Fruit fly (Drosophila melanogaster) whole organism, embryonic: Measurements from ENCODE around the gene CG3916.

Source experiments
- Abd-B ChIP-seq: fragments of 200-800 bp; sonication (Bioruptor generic); optimal IDR thresholded peaks from 2 replicates; lab custom pipeline; 2018; ENCODE audit warnings: missing biosample characterization, mild to moderate bottlenecking, missing genetic modification characterization, moderate library complexity
- CG10267 ChIP-seq: fragments of 200-800 bp; sonication (Bioruptor generic); optimal IDR thresholded peaks from 2 replicates; lab custom pipeline; 2018; ENCODE audit warnings: missing biosample characterization, mild to moderate bottlenecking, missing genetic modification characterization, moderate library complexity
- CG10462 ChIP-seq: fragments of 200-800 bp; sonication (Bioruptor generic); optimal IDR thresholded peaks from 2 replicates; lab custom pipeline; 2016; ENCODE audit warnings: missing biosample characterization, missing genetic modification characterization
- CG10565 ChIP-seq: fragments of 200-800 bp; sonication (Bioruptor generic); optimal IDR thresholded peaks from 3 replicates; lab custom pipeline; 2016; ENCODE audit warnings: missing biosample characterization, mild to moderate bottlenecking, missing genetic modification characterization
- CG11504 ChIP-seq: fragments of 200-800 bp; sonication (Bioruptor generic); optimal IDR thresholded peaks from 3 replicates; lab custom pipeline; 2019; ENCODE audit warnings: missing biosample characterization, mild to moderate bottlenecking, missing genetic modification characterization, moderate library complexity
- CG12155 ChIP-seq: fragments of 200-800 bp; sonication (Bioruptor generic); optimal IDR thresholded peaks from 3 replicates; lab custom pipeline; 2016; ENCODE audit warnings: missing biosample characterization, missing genetic modification characterization
- CG12236 ChIP-seq: fragments of 200-800 bp; sonication (Bioruptor generic); optimal IDR thresholded peaks from 2 replicates; lab custom pipeline; 2016; ENCODE audit warnings: missing biosample characterization, missing genetic modification characterization
- CG12659 ChIP-seq: fragments of 200-800 bp; sonication (Bioruptor generic); optimal IDR thresholded peaks from 3 replicates; lab custom pipeline; 2017; ENCODE audit warnings: mild to moderate bottlenecking, missing biosample characterization, missing genetic modification reagents, missing genetic modification characterization
- CG14441 ChIP-seq: fragments of 200-800 bp; sonication (Bioruptor generic); IDR thresholded peaks from 2 replicates; pipeline ENCODE4 v1.3.6; 2022; ENCODE audit warnings: missing biosample characterization, missing genetic modification characterization
- CG15696 ChIP-seq: fragments of 200-800 bp; sonication (Bioruptor generic); optimal IDR thresholded peaks from 2 replicates; lab custom pipeline; 2019; ENCODE audit warnings: missing biosample characterization, mild to moderate bottlenecking, missing genetic modification characterization, moderate library complexity
- CG17359 ChIP-seq: fragments of 200-800 bp; sonication (Bioruptor generic); optimal IDR thresholded peaks from 3 replicates; lab custom pipeline; 2018; ENCODE audit warnings: missing biosample characterization, mild to moderate bottlenecking, missing genetic modification characterization, moderate library complexity
- CG17568 ChIP-seq: fragments of 200-800 bp; sonication (Bioruptor generic); optimal IDR thresholded peaks from 2 replicates; lab custom pipeline; 2018; ENCODE audit warnings: missing biosample characterization, mild to moderate bottlenecking, missing genetic modification characterization, moderate library complexity
- CG18262 ChIP-seq: fragments of 200-800 bp; optimal IDR thresholded peaks from 3 replicates; lab custom pipeline; 2019; ENCODE audit warnings: missing biosample characterization, mild to moderate bottlenecking, missing genetic modification characterization, moderate library complexity
- CG18764 ChIP-seq: fragments of 200-800 bp; sonication (Bioruptor generic); optimal IDR thresholded peaks from 3 replicates; lab custom pipeline; 2016; ENCODE audit warnings: missing biosample characterization, missing genetic modification characterization
- CG30431 ChIP-seq: fragments of 200-800 bp; sonication (Bioruptor generic); optimal IDR thresholded peaks from 2 replicates; lab custom pipeline; 2017; ENCODE audit warnings: missing biosample characterization, missing genetic modification characterization
- CG31224 ChIP-seq: fragments of 200-800 bp; sonication (Bioruptor generic); IDR thresholded peaks from 2 replicates; pipeline ENCODE4 v1.3.6; 2022; ENCODE audit warnings: missing biosample characterization, missing genetic modification characterization
- CG32532 ChIP-seq: fragments of 200-800 bp; sonication (Bioruptor generic); IDR thresholded peaks from 2 replicates; pipeline ENCODE4 v1.3.6; 2022; ENCODE audit warnings: missing biosample characterization, missing genetic modification characterization
- CG34224 ChIP-seq: fragments of 200-800 bp; sonication (Bioruptor generic); IDR thresholded peaks from 3 replicates; pipeline ENCODE4 v1.3.6; 2022; ENCODE audit warnings: missing biosample characterization, missing genetic modification characterization; ENCODE audit not compliant: partially characterized antibody
- CG3726 ChIP-seq: fragments of 200-800 bp; sonication (Bioruptor generic); IDR thresholded peaks from 3 replicates; pipeline ENCODE4, ENCODE4 v1.3.6; 2022; ENCODE audit warnings: missing biosample characterization, missing genetic modification characterization
- CG3847 ChIP-seq: fragments of 200-800 bp; sonication (Bioruptor generic); IDR thresholded peaks from 2 replicates; pipeline ENCODE4 v1.3.6; 2022; ENCODE audit warnings: missing biosample characterization, missing genetic modification characterization
- CG4617 ChIP-seq: fragments of 200-800 bp; sonication (Bioruptor generic); optimal IDR thresholded peaks from 3 replicates; lab custom pipeline; 2016; ENCODE audit warnings: missing biosample characterization, missing genetic modification characterization, borderline replicate concordance
- CG4820 ChIP-seq: fragments of 200-800 bp; sonication (Bioruptor generic); optimal IDR thresholded peaks from 3 replicates; lab custom pipeline; 2016; ENCODE audit warnings: missing biosample characterization, missing genetic modification characterization
- CG7786 ChIP-seq: fragments of 200-800 bp; sonication (Bioruptor generic); optimal IDR thresholded peaks from 2 replicates; lab custom pipeline; 2016; ENCODE audit warnings: missing biosample characterization, missing genetic modification characterization
- CG8359 ChIP-seq: fragments of 200-800 bp; sonication (Bioruptor generic); optimal IDR thresholded peaks from 2 replicates; lab custom pipeline; 2017; ENCODE audit warnings: missing biosample characterization, mild to moderate bottlenecking, missing genetic modification characterization, borderline replicate concordance
- CG8944 ChIP-seq: fragments of 200-800 bp; sonication (Bioruptor generic); optimal IDR thresholded peaks from 3 replicates; lab custom pipeline; 2016; ENCODE audit warnings: missing biosample characterization, missing genetic modification characterization
- CG9215 ChIP-seq: fragments of 200-800 bp; sonication (Bioruptor generic); IDR thresholded peaks from 2 replicates; pipeline ENCODE4 v1.3.6; 2022; ENCODE audit warnings: missing biosample characterization, missing genetic modification characterization
- Chrac-16 ChIP-seq: fragments of 200-800 bp; sonication (Bioruptor generic); optimal IDR thresholded peaks from 3 replicates; lab custom pipeline; 2016; ENCODE audit warnings: missing biosample characterization, missing genetic modification characterization
- Dip2 ChIP-seq: fragments of 200-800 bp; sonication (Bioruptor generic); IDR thresholded peaks from 2 replicates; pipeline ENCODE4 v1.3.6; 2022; ENCODE audit warnings: missing biosample characterization, missing genetic modification characterization
- ERR ChIP-seq: fragments of 200-800 bp; sonication (Bioruptor generic); optimal IDR thresholded peaks from 2 replicates; lab custom pipeline; 2016; ENCODE audit warnings: missing biosample characterization, missing genetic modification characterization
- Elba2 ChIP-seq: fragments of 200-800 bp; sonication (Bioruptor generic); optimal IDR thresholded peaks from 3 replicates; lab custom pipeline; 2016; ENCODE audit warnings: missing biosample characterization, missing genetic modification characterization
- Hmr ChIP-seq: fragments of 200-800 bp; sonication (Bioruptor generic); optimal IDR thresholded peaks from 3 replicates; lab custom pipeline; 2017; ENCODE audit warnings: mild to moderate bottlenecking, missing biosample characterization, missing genetic modification reagents, missing genetic modification characterization
- Hr51 ChIP-seq, 2 experiments: fragments of 200-800 bp; sonication (Bioruptor generic); optimal IDR thresholded peaks; 2 replicates in 1 of 2; 3 replicates in 1 of 2; lab custom pipeline; 2016 to 2018; ENCODE audit warnings: missing biosample characterization in 2 of 2, missing genetic modification characterization in 2 of 2, mild to moderate bottlenecking in 1 of 2, moderate library complexity in 1 of 2
- Hsf ChIP-seq: fragments of 200-800 bp; sonication (Bioruptor generic); optimal IDR thresholded peaks from 3 replicates; lab custom pipeline; 2016; ENCODE audit warnings: missing biosample characterization, missing genetic modification characterization
- Mrtf ChIP-seq: fragments of 200-800 bp; sonication (Bioruptor generic); IDR thresholded peaks from 3 replicates; pipeline ENCODE4 v1.3.6; 2022; ENCODE audit warnings: missing biosample characterization, missing genetic modification characterization
- Neu2 ChIP-seq: fragments of 200-800 bp; sonication (Bioruptor generic); optimal IDR thresholded peaks from 3 replicates; lab custom pipeline; 2016; ENCODE audit warnings: missing biosample characterization, missing genetic modification characterization, borderline replicate concordance
- Optix ChIP-seq: fragments of 200-800 bp; sonication (Bioruptor generic); IDR thresholded peaks from 3 replicates; pipeline ENCODE4 v1.3.6; 2022; ENCODE audit warnings: missing biosample characterization, missing genetic modification characterization
- PHDP ChIP-seq: fragments of 200-800 bp; sonication (Bioruptor generic); optimal IDR thresholded peaks from 3 replicates; lab custom pipeline; 2018; ENCODE audit warnings: missing biosample characterization, mild to moderate bottlenecking, missing genetic modification characterization, moderate library complexity
- Ssrp ChIP-seq: fragments of 200-800 bp; sonication (Bioruptor generic); optimal IDR thresholded peaks from 2 replicates; lab custom pipeline; 2018; ENCODE audit warnings: missing biosample characterization, mild to moderate bottlenecking, missing genetic modification characterization, moderate library complexity
- crp ChIP-seq, 2 experiments: fragments of 200-800 bp; sonication (Bioruptor generic); optimal IDR thresholded peaks; 2 replicates in 1 of 2; 3 replicates in 1 of 2; lab custom pipeline; 2017; ENCODE audit warnings: missing biosample characterization in 2 of 2, missing genetic modification characterization in 2 of 2, mild to moderate bottlenecking in 1 of 2, moderate library complexity in 1 of 2
- dimm ChIP-seq: fragments of 200-800 bp; sonication (Bioruptor generic); IDR thresholded peaks from 2 replicates; pipeline ENCODE4 v1.3.6; 2022; ENCODE audit warnings: missing biosample characterization, missing genetic modification characterization
- esg ChIP-seq: fragments of 200-800 bp; sonication (Bioruptor generic); conservative IDR thresholded peaks from 2 replicates; pipeline ENCODE4 v1.3.6; 2022; ENCODE audit warnings: missing biosample characterization, missing genetic modification characterization
- h ChIP-seq: fragments of >200 bp; optimal IDR thresholded peaks from 2 replicates; lab custom pipeline; 2017
- mld ChIP-seq: fragments of 200-800 bp; sonication (Bioruptor generic); IDR thresholded peaks from 3 replicates; pipeline ENCODE4 v1.3.6; 2022; ENCODE audit warnings: missing biosample characterization, missing genetic modification characterization; ENCODE audit not compliant: partially characterized antibody
- nerfin-1 ChIP-seq: fragments of 200-800 bp; sonication (Bioruptor generic); optimal IDR thresholded peaks from 3 replicates; lab custom pipeline; 2019; ENCODE audit warnings: missing biosample characterization, mild to moderate bottlenecking, missing genetic modification characterization, moderate library complexity
- psq ChIP-seq: fragments of 200-800 bp; sonication (Bioruptor generic); optimal IDR thresholded peaks from 2 replicates; lab custom pipeline; 2017; ENCODE audit warnings: missing biosample characterization, missing genetic modification characterization
- sna ChIP-seq: fragments of 200-800 bp; sonication (Bioruptor generic); IDR thresholded peaks from 2 replicates; pipeline ENCODE4 v1.3.6; 2022; ENCODE audit warnings: missing biosample characterization, missing genetic modification characterization; ENCODE audit not compliant: partially characterized antibody
- ssp ChIP-seq: fragments of 200-800 bp; sonication (Bioruptor generic); IDR thresholded peaks from 2 replicates; pipeline ENCODE4 v1.3.6; 2022; ENCODE audit warnings: missing biosample characterization, missing genetic modification characterization
- toy ChIP-seq: fragments of 200-800 bp; sonication (Bioruptor generic); IDR thresholded peaks from 2 replicates; pipeline ENCODE4 v1.3.6; 2022; ENCODE audit warnings: missing biosample characterization, missing genetic modification characterization
- tx ChIP-seq: fragments of 200-800 bp; sonication (Bioruptor generic); optimal IDR thresholded peaks from 2 replicates; lab custom pipeline; 2016; ENCODE audit warnings: missing biosample characterization, missing genetic modification characterization
- zfh2 ChIP-seq: fragments of 200-800 bp; sonication (Bioruptor generic); optimal IDR thresholded peaks from 2 replicates; lab custom pipeline; 2016; ENCODE audit warnings: missing biosample characterization, missing genetic modification characterization

CG3916 gene

DNA sequence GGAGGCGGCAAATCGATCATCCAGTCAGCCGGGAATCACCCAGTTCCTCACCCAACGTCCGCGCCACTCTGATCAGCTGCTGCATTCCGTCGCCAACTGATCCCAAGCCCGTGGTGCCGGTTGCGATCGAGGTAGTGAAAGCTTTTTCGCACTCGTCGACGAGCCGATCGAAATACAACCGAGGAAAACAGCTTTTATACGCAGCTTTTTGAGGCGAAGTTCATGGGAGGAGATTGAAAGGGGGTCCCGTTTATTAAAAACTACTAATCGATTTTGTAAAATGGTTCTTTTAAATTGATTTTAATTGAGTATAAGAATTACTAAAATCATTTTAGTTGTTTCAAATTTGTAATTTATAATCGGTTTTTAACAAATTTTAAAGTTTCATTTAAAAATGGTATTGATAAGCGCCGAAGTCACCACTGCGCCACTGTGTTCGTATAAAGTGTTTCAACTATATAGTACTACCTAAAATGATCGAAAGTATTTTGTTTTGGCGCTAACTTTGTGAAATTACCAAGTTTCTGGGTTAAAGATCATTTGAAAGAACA lies 7.8 kb upstream of the CG3916 start, which contains the start of gene CG4860 (continued):
- peak; percentile 26; the same call in 1 of the 2 replicates for TF ChIP-seq toy (GFP tag; lab: Robert Waterston, UW)
- TF ChIP-seq zfh2 (GFP tag; lab: Kevin White, UChicago), result peak; percentile 93
- TF ChIP-seq CG8944 (GFP tag; lab: Kevin White, UChicago), result peak; percentile 84
- TF ChIP-seq CG9215 (GFP tag; lab: Robert Waterston, UW), result peak; percentile 84
- peak; percentile 32 for TF ChIP-seq CG15696 (tag; lab: Kevin White, UChicago)
- 0 out of 3 replicates have a peak, but pooled peaks have one; percentile 24 for TF ChIP-seq CG3726 (GFP tag; lab: Robert Waterston, UW)
- TF ChIP-seq Abd-B (GFP tag; lab: Kevin White, UChicago), result peak; percentile 81
- TF ChIP-seq CG10462 (GFP tag; lab: Kevin White, UChicago), result peak; percentile 69
- peak; percentile 65 for TF ChIP-seq CG12236 (GFP tag; lab: Kevin White, UChicago)
- TF ChIP-seq Mrtf (GFP tag; lab: Robert Waterston, UW), result peak; percentile 74; the same call in 2 of the 3 replicates
- TF ChIP-seq CG10565 (GFP tag; lab: Kevin White, UChicago), result peak; percentile 23
- peak; percentile 80 for TF ChIP-seq CG4820 (GFP tag; lab: Kevin White, UChicago)
- TF ChIP-seq CG11504 (tag; lab: Kevin White, UChicago), result peak; percentile 87
- peak; percentile 44 for TF ChIP-seq ERR
- no peak for TF ChIP-seq mld (GFP tag; lab: Robert Waterston, UW)
- TF ChIP-seq CG31224, result peak; percentile 80
- TF ChIP-seq psq (GFP tag; lab: Kevin White, UChicago), result peak; percentile 50
- TF ChIP-seq esg (GFP tag; lab: Robert Waterston, UW), result peak; percentile 79
- peak; percentile 50; the same call in 2 of the 3 replicates for TF ChIP-seq Optix (GFP tag; lab: Robert Waterston, UW)
- TF ChIP-seq CG30431 (GFP tag; lab: Kevin White, UChicago), result peak; percentile 63
- peak; percentile 91 for TF ChIP-seq CG12155 (GFP tag; lab: Kevin White, UChicago)
- TF ChIP-seq h, result no peak
- peak; percentile 53 for TF ChIP-seq CG4617 (GFP tag; lab: Kevin White, UChicago)
- TF ChIP-seq Hmr (GFP tag; lab: Kevin White, UChicago), result peak; percentile 93
- TF ChIP-seq CG10267, result peak; percentile 70
- peak; percentile 74 to 92 for TF ChIP-seq Hr51 (GFP tag; optimal IDR thresholded peaks at IDR 0.05; lab: Kevin White, UChicago)
- no peak for TF ChIP-seq Neu2 (GFP tag; lab: Kevin White, UChicago)
- TF ChIP-seq Hsf, result peak; percentile 90
- TF ChIP-seq CG17568, result no peak
- TF ChIP-seq tx (GFP tag; lab: Kevin White, UChicago), result peak; percentile 85
- peak; percentile 83 for TF ChIP-seq Ssrp (tag; lab: Kevin White, UChicago)
- TF ChIP-seq CG12659 (GFP tag; lab: Kevin White, UChicago), result peak; percentile 91
- peak; percentile 75 for TF ChIP-seq CG18764
- TF ChIP-seq Elba2 (GFP tag; lab: Kevin White, UChicago), result no peak
- no peak for TF ChIP-seq nerfin-1 (tag; lab: Kevin White, UChicago)
- TF ChIP-seq CG34224 (GFP tag; lab: Robert Waterston, UW), result no peak
- TF ChIP-seq CG7786 (GFP tag; lab: Kevin White, UChicago), result peak; percentile 86
- no peak for TF ChIP-seq sna (GFP tag; lab: Robert Waterston, UW)
- TF ChIP-seq CG32532, result peak; percentile 95
- TF ChIP-seq ssp, result peak; percentile 68
- peak in 1 of 2 experiments; percentile 61 for TF ChIP-seq crp (GFP tag; optimal IDR thresholded peaks at IDR 0.05; lab: Kevin White, UChicago)
- TF ChIP-seq Chrac-16 (GFP tag; lab: Kevin White, UChicago), result peak; percentile 85
- TF ChIP-seq CG14441, result peak; percentile 89
- TF ChIP-seq CG3847, result peak; percentile 88
- TF ChIP-seq CG18262, result no peak
- peak; percentile 83 for TF ChIP-seq CG17359
- TF ChIP-seq PHDP (tag; lab: Kevin White, UChicago), result peak; percentile 94
- peak; percentile 7; the same call in 1 of the 2 replicates for TF ChIP-seq dimm (GFP tag; lab: Robert Waterston, UW)
- no peak for TF ChIP-seq Dip2 (GFP tag; lab: Robert Waterston, UW)
- TF ChIP-seq CG8359, result no peak
